Worm (Caenorhabditis elegans) whole organism, L1 larva: ENCODE measurements around the gene pst-2.

ENCODE experiments used
- C34B4.2 ChIP-seq: sonication (generic microtip); optimal IDR thresholded peaks from 2 replicates; lab custom pipeline; 2017; ENCODE audit warnings: mild to moderate bottlenecking, missing genetic modification characterization, missing compliant biosample characterization
- F16B12.6 ChIP-seq: fragments of 150-350 bp; optimal IDR thresholded peaks from 2 replicates; lab custom pipeline; 2014; ENCODE audit warnings: missing biosample characterization, missing genetic modification characterization
- Y116A8C.19 ChIP-seq: sonication (generic microtip); optimal IDR thresholded peaks from 2 replicates; lab custom pipeline; 2016; ENCODE audit warnings: missing compliant biosample characterization, missing genetic modification characterization, borderline replicate concordance
- aha-1 ChIP-seq: fragments of 150-350 bp; optimal IDR thresholded peaks from 2 replicates; lab custom pipeline; 2014; ENCODE audit warnings: missing biosample characterization, missing genetic modification characterization
- ama-1 ChIP-seq: fragments of 150-350 bp; optimal IDR thresholded peaks from 2 replicates; lab custom pipeline; 2014
- blmp-1 ChIP-seq: fragments of 150-350 bp; optimal IDR thresholded peaks from 2 replicates; lab custom pipeline; 2014; ENCODE audit warnings: missing biosample characterization, missing genetic modification characterization
- ceh-63 ChIP-seq: fragments of 200-800 bp; sonication (Bioruptor generic); optimal IDR thresholded peaks from 2 replicates; lab custom pipeline; 2018; ENCODE audit warnings: mild to moderate bottlenecking, missing genetic modification characterization, missing compliant biosample characterization
- ceh-8 ChIP-seq: fragments of 200-800 bp; sonication (Bioruptor generic); optimal IDR thresholded peaks from 2 replicates; lab custom pipeline; 2018; ENCODE audit warnings: mild to moderate bottlenecking, missing genetic modification characterization, moderate library complexity, missing compliant biosample characterization
- ceh-82 ChIP-seq, 3 experiments: fragments of 150-350 bp in 1 of 3; sonication (generic microtip) in 2 of 3; optimal IDR thresholded peaks; 2 replicates each; lab custom pipeline; 2014 to 2017; ENCODE audit warnings: missing biosample characterization in 3 of 3, missing genetic modification characterization in 3 of 3
- ceh-88 ChIP-seq: fragments of 200-800 bp; sonication (Bioruptor generic); IDR thresholded peaks from 2 replicates; pipeline ENCODE4 v1.3.6; 2022; ENCODE audit warnings: missing genetic modification characterization, missing compliant biosample characterization
- ceh-90 ChIP-seq: sonication (generic microtip); optimal IDR thresholded peaks from 2 replicates; lab custom pipeline; 2016; ENCODE audit warnings: missing genetic modification characterization, missing compliant biosample characterization
- dsc-1 ChIP-seq: sonication (generic microtip); optimal IDR thresholded peaks from 2 replicates; lab custom pipeline; 2016; ENCODE audit warnings: mild to moderate bottlenecking, missing genetic modification characterization, missing compliant biosample characterization
- efl-3 ChIP-seq: fragments of 200-800 bp; sonication (Bioruptor generic); optimal IDR thresholded peaks from 2 replicates; lab custom pipeline; 2018; ENCODE audit warnings: mild to moderate bottlenecking, missing genetic modification characterization, missing compliant biosample characterization
- egl-27 ChIP-seq, 2 experiments: fragments of 150-350 bp in 1 of 2; sonication (generic microtip); optimal IDR thresholded peaks; 3 replicates each; lab custom pipeline; 2017 to 2018; ENCODE audit warnings: missing biosample characterization in 2 of 2, missing genetic modification characterization in 2 of 2, missing genetic modification reagents in 2 of 2
- elt-2 ChIP-seq: sonication (generic microtip); optimal IDR thresholded peaks from 2 replicates; lab custom pipeline; 2016; ENCODE audit warnings: missing genetic modification characterization, mild to moderate bottlenecking, inconsistent platforms, missing compliant biosample characterization, missing genetic modification reagents
- elt-3 ChIP-seq, 6 experiments: fragments of 150-350 bp in 1 of 6; sonication (generic microtip); optimal IDR thresholded peaks; 2 replicates each; lab custom pipeline; 2017 to 2018; ENCODE audit warnings: missing biosample characterization in 6 of 6, missing genetic modification characterization in 6 of 6, inconsistent platforms in 1 of 6
- ets-5 ChIP-seq: fragments of 200-800 bp; sonication (Bioruptor generic); IDR thresholded peaks from 2 replicates; pipeline ENCODE4 v1.3.6; 2022; ENCODE audit warnings: missing genetic modification characterization, missing compliant biosample characterization
- fkh-10 ChIP-seq: sonication (generic microtip); optimal IDR thresholded peaks from 2 replicates; lab custom pipeline; 2017; ENCODE audit warnings: missing biosample characterization, missing genetic modification reagents, missing genetic modification characterization
- fkh-4 ChIP-seq: sonication (generic microtip); optimal IDR thresholded peaks from 2 replicates; lab custom pipeline; 2016; ENCODE audit warnings: missing compliant biosample characterization, missing genetic modification characterization, borderline replicate concordance
- fkh-8 ChIP-seq: sonication (generic microtip); optimal IDR thresholded peaks from 2 replicates; lab custom pipeline; 2016; ENCODE audit warnings: mild to moderate bottlenecking, missing genetic modification characterization, missing compliant biosample characterization
- fos-1 ChIP-seq: fragments of 150-350 bp; optimal IDR thresholded peaks from 2 replicates; lab custom pipeline; 2014; ENCODE audit warnings: missing biosample characterization, missing genetic modification characterization
- hlh-17 ChIP-seq: fragments of 200-800 bp; sonication (Bioruptor generic); optimal IDR thresholded peaks from 2 replicates; lab custom pipeline; 2018; ENCODE audit warnings: missing genetic modification characterization, mild to moderate bottlenecking, missing compliant biosample characterization, moderate library complexity, borderline replicate concordance
- hpl-2 ChIP-seq: fragments of 150-350 bp; optimal IDR thresholded peaks from 2 replicates; lab custom pipeline; 2014; ENCODE audit warnings: missing biosample characterization, missing genetic modification reagents, missing genetic modification characterization
- isw-1 ChIP-seq: fragments of 200-800 bp; sonication (Bioruptor generic); IDR thresholded peaks from 2 replicates; pipeline ENCODE4 v1.3.6; 2022; ENCODE audit warnings: missing genetic modification characterization, missing compliant biosample characterization
- lin-39 ChIP-seq: fragments of 150-350 bp; optimal IDR thresholded peaks from 2 replicates; lab custom pipeline; 2014; ENCODE audit warnings: missing biosample characterization, missing genetic modification reagents, missing genetic modification characterization
- mdl-1 ChIP-seq, 2 experiments: fragments of 150-350 bp; optimal IDR thresholded peaks; 2 replicates each; lab custom pipeline; 2014 to 2017; ENCODE audit warnings: missing biosample characterization in 2 of 2, missing genetic modification characterization in 2 of 2, inconsistent platforms in 1 of 2
- mef-2 ChIP-seq: fragments of 150-350 bp; optimal IDR thresholded peaks from 2 replicates; lab custom pipeline; 2014; ENCODE audit warnings: missing biosample characterization, missing genetic modification characterization
- mep-1 ChIP-seq: fragments of 150-350 bp; optimal IDR thresholded peaks from 2 replicates; lab custom pipeline; 2014; ENCODE audit warnings: missing biosample characterization, missing genetic modification characterization
- nhr-11 ChIP-seq: fragments of 150-350 bp; optimal IDR thresholded peaks from 2 replicates; lab custom pipeline; 2014; ENCODE audit warnings: missing biosample characterization, missing genetic modification characterization
- nhr-12 ChIP-seq: sonication (generic microtip); optimal IDR thresholded peaks from 2 replicates; lab custom pipeline; 2017; ENCODE audit warnings: missing biosample characterization, missing genetic modification characterization
- nhr-19 ChIP-seq: fragments of 200-800 bp; sonication (Bioruptor generic); conservative IDR thresholded peaks from 2 replicates; pipeline ENCODE4 v1.3.6; 2022; ENCODE audit warnings: missing genetic modification characterization, missing compliant biosample characterization
- nhr-20 ChIP-seq: sonication (generic microtip); optimal IDR thresholded peaks from 2 replicates; lab custom pipeline; 2016; ENCODE audit warnings: mild to moderate bottlenecking, missing genetic modification characterization, missing compliant biosample characterization
- nhr-237 ChIP-seq: fragments of 150-350 bp; optimal IDR thresholded peaks from 2 replicates; lab custom pipeline; 2014; ENCODE audit warnings: missing biosample characterization, missing genetic modification characterization
- nhr-47 ChIP-seq: sonication (generic microtip); optimal IDR thresholded peaks from 2 replicates; lab custom pipeline; 2016; ENCODE audit warnings: mild to moderate bottlenecking, missing genetic modification characterization, moderate library complexity, missing compliant biosample characterization
- nhr-76 ChIP-seq: sonication (generic microtip); optimal IDR thresholded peaks from 2 replicates; lab custom pipeline; 2017; ENCODE audit warnings: missing biosample characterization, missing genetic modification characterization
- nhr-85 ChIP-seq: sonication (generic microtip); peaks from one replicate; lab custom pipeline; 2016; ENCODE audit warnings: missing genetic modification characterization, inconsistent platforms, missing compliant biosample characterization
- pag-3 ChIP-seq: sonication (generic microtip); optimal IDR thresholded peaks from 2 replicates; lab custom pipeline; 2017; ENCODE audit warnings: missing genetic modification characterization, mild to moderate bottlenecking, missing compliant biosample characterization, antibody characterized with exemption, borderline replicate concordance; ENCODE audit not compliant: insufficient read depth
- pax-3 ChIP-seq: fragments of 200-800 bp; sonication (Bioruptor generic); optimal IDR thresholded peaks from 2 replicates; lab custom pipeline; 2018; ENCODE audit warnings: mild to moderate bottlenecking, missing genetic modification characterization, moderate library complexity, missing compliant biosample characterization
- rnt-1 ChIP-seq: sonication (generic microtip); optimal IDR thresholded peaks from 2 replicates; lab custom pipeline; 2016; ENCODE audit warnings: mild to moderate bottlenecking, missing genetic modification characterization, moderate library complexity, missing compliant biosample characterization
- skn-1 ChIP-seq: fragments of 150-350 bp; optimal IDR thresholded peaks from 2 replicates; lab custom pipeline; 2014; ENCODE audit warnings: missing biosample characterization, missing genetic modification characterization
- sox-4 ChIP-seq: sonication (generic microtip); optimal IDR thresholded peaks from 2 replicates; lab custom pipeline; 2016; ENCODE audit warnings: missing genetic modification characterization, missing compliant biosample characterization
- tbx-2 ChIP-seq: sonication (generic microtip); optimal IDR thresholded peaks from 2 replicates; lab custom pipeline; 2016; ENCODE audit warnings: missing genetic modification characterization, missing compliant biosample characterization
- unc-130 ChIP-seq: fragments of 150-350 bp; optimal IDR thresholded peaks from 2 replicates; lab custom pipeline; 2017; ENCODE audit warnings: missing biosample characterization, missing genetic modification characterization, inconsistent platforms
- unc-62 ChIP-seq: fragments of 150-350 bp; optimal IDR thresholded peaks from 2 replicates; lab custom pipeline; 2014; ENCODE audit warnings: missing biosample characterization, missing genetic modification reagents, missing genetic modification characterization
- unc-98 ChIP-seq: fragments of 200-800 bp; sonication (Bioruptor generic); IDR thresholded peaks from 2 replicates; pipeline ENCODE4 v1.3.6; 2022; ENCODE audit warnings: missing genetic modification characterization, missing compliant biosample characterization
- zip-4 ChIP-seq: fragments of 200-800 bp; sonication (Bioruptor generic); optimal IDR thresholded peaks from 2 replicates; lab custom pipeline; 2018; ENCODE audit warnings: mild to moderate bottlenecking, missing genetic modification characterization, moderate library complexity, missing compliant biosample characterization
- ztf-11 ChIP-seq, 2 experiments: sonication (generic microtip); optimal IDR thresholded peaks; 2 replicates each; lab custom pipeline; 2016 to 2017; ENCODE audit warnings: missing genetic modification characterization in 2 of 2, missing biosample characterization in 1 of 2, missing compliant biosample characterization in 1 of 2

The pst-2 gene

ce11 chrIII:5653692-5654105, 26.5 kb upstream of the pst-2 start (continued):
- TF ChIP-seq nhr-85 (peak; percentile 85), aha-1 (tag; lab: Kevin White, UChicago) (no peak), unc-62 (GFP tag; lab: Kevin White, UChicago) (no peak), Y116A8C.19 (tag; lab: Kevin White, UChicago) (no peak), ceh-82 (tag; optimal IDR thresholded peaks at IDR 0.05; lab: Kevin White, UChicago) (no peak), ceh-63 (GFP tag; lab: Kevin White, UChicago) (no peak), nhr-20 (tag; lab: Kevin White, UChicago) (peak; percentile 62), elt-3 (tag; optimal IDR thresholded peaks at IDR 0.05; lab: Kevin White, UChicago) (no peak), fkh-8 (tag; lab: Kevin White, UChicago) (no peak), nhr-11 (no peak), fkh-10 (GFP tag; lab: Kevin White, UChicago) (no peak), hlh-17 (no peak), elt-2 (tag; lab: Kevin White, UChicago) (peak; percentile 71), ceh-8 (GFP tag; lab: Kevin White, UChicago) (no peak), fkh-4 (tag; lab: Kevin White, UChicago) (no peak), ets-5 (GFP tag; lab: Robert Waterston, UW) (no peak), lin-39 (tag; lab: Kevin White, UChicago) (peak; percentile 25), ztf-11 (tag; optimal IDR thresholded peaks at IDR 0.05; lab: Kevin White, UChicago) (peak in 1 of 2 experiments; percentile 1), nhr-12 (tag; lab: Kevin White, UChicago) (no peak), rnt-1 (peak; percentile 71), ceh-90 (tag; lab: Kevin White, UChicago) (no peak), zip-4 (GFP tag; lab: Kevin White, UChicago) (no peak), mef-2 (no peak), efl-3 (GFP tag; lab: Kevin White, UChicago) (no peak), hpl-2 (GFP tag; lab: Kevin White, UChicago) (no peak), tbx-2 (no peak), ceh-88 (GFP tag; lab: Robert Waterston, UW) (no peak), sox-4 (tag; lab: Kevin White, UChicago) (no peak), F16B12.6 (tag; lab: Kevin White, UChicago) (no peak), skn-1 (tag; lab: Kevin White, UChicago) (no peak), blmp-1 (no peak), mdl-1 (tag; optimal IDR thresholded peaks at IDR 0.05; lab: Kevin White, UChicago) (no peak), dsc-1 (tag; lab: Kevin White, UChicago) (no peak), ama-1 (lab: Kevin White, UChicago) (peak; percentile 75), mep-1 (tag; lab: Kevin White, UChicago) (no peak), egl-27 (tag; optimal IDR thresholded peaks at IDR 0.05; lab: Kevin White, UChicago) (no peak), isw-1 (GFP tag; lab: Robert Waterston, UW) (no peak), nhr-19 (peak; percentile 63), nhr-47 (tag; lab: Kevin White, UChicago) (peak; percentile 77), C34B4.2 (tag; lab: Kevin White, UChicago) (no peak), unc-130 (tag; lab: Kevin White, UChicago) (no peak), nhr-237 (tag; lab: Kevin White, UChicago) (no peak), pag-3 (no peak), pax-3 (tag; lab: Kevin White, UChicago) (no peak), unc-98 (no peak), nhr-76 (tag; lab: Kevin White, UChicago) (no peak), fos-1 (tag; lab: Kevin White, UChicago) (no peak)
